Worm (Caenorhabditis elegans) whole organism, L3 larva: Measurements from ENCODE around the gene eif-3.D.

ENCODE experiments used
- R02D3.7 ChIP-seq: fragments of 150-350 bp; optimal IDR thresholded peaks from 2 replicates; lab custom pipeline; 2014; ENCODE audit warnings: missing biosample characterization, missing genetic modification characterization
- ZK546.5 ChIP-seq: sonication (generic microtip); optimal IDR thresholded peaks from 2 replicates; lab custom pipeline; 2017; ENCODE audit warnings: missing biosample characterization, missing genetic modification characterization
- ama-1 ChIP-seq: fragments of 150-350 bp; optimal IDR thresholded peaks from 2 replicates; lab custom pipeline; 2018
- ceh-16 ChIP-seq: sonication (generic microtip); optimal IDR thresholded peaks from 2 replicates; lab custom pipeline; 2017; ENCODE audit warnings: missing biosample characterization, missing genetic modification characterization
- ceh-28 ChIP-seq: fragments of 150-350 bp; optimal IDR thresholded peaks from 2 replicates; lab custom pipeline; 2014; ENCODE audit warnings: missing biosample characterization, missing genetic modification reagents, missing genetic modification characterization
- ceh-9 ChIP-seq: sonication (generic microtip); optimal IDR thresholded peaks from 2 replicates; lab custom pipeline; 2018; ENCODE audit warnings: missing biosample characterization, missing genetic modification characterization
- daf-12 ChIP-seq: fragments of 150-350 bp; optimal IDR thresholded peaks from 2 replicates; lab custom pipeline; 2014; ENCODE audit warnings: missing biosample characterization, missing genetic modification reagents, missing genetic modification characterization
- egl-27 ChIP-seq: sonication (generic microtip); optimal IDR thresholded peaks from 4 replicates; lab custom pipeline; 2017; ENCODE audit warnings: missing biosample characterization, missing genetic modification reagents, missing genetic modification characterization
- egl-5 ChIP-seq: fragments of 150-350 bp; optimal IDR thresholded peaks from 2 replicates; lab custom pipeline; 2017; ENCODE audit warnings: missing biosample characterization, missing genetic modification reagents, missing genetic modification characterization, inconsistent platforms
- elt-1 ChIP-seq: fragments of 150-350 bp; optimal IDR thresholded peaks from 2 replicates; lab custom pipeline; 2014; ENCODE audit warnings: missing biosample characterization, missing genetic modification characterization
- elt-3 ChIP-seq, 3 experiments: fragments of 150-350 bp in 1 of 3; sonication (generic microtip) in 2 of 3; optimal IDR thresholded peaks; 2 replicates in 2 of 3; 4 replicates in 1 of 3; lab custom pipeline; 2014 to 2017; ENCODE audit warnings: missing biosample characterization in 3 of 3, missing genetic modification characterization in 3 of 3
- eor-1 ChIP-seq, 2 experiments: fragments of 150-350 bp; optimal IDR thresholded peaks; 2 replicates each; lab custom pipeline; 2014 to 2018; ENCODE audit warnings: missing biosample characterization in 2 of 2, missing genetic modification characterization in 2 of 2
- fkh-10 ChIP-seq: sonication (generic microtip); optimal IDR thresholded peaks from 2 replicates; lab custom pipeline; 2017; ENCODE audit warnings: missing biosample characterization, missing genetic modification reagents, missing genetic modification characterization
- fkh-2 ChIP-seq: fragments of 150-350 bp; optimal IDR thresholded peaks from 2 replicates; lab custom pipeline; 2014; ENCODE audit warnings: missing biosample characterization, missing genetic modification reagents, missing genetic modification characterization
- fos-1 ChIP-seq: fragments of 150-350 bp; optimal IDR thresholded peaks from 2 replicates; lab custom pipeline; 2014; ENCODE audit warnings: missing biosample characterization, missing genetic modification characterization
- hmg-11 ChIP-seq: sonication (generic microtip); optimal IDR thresholded peaks from 2 replicates; lab custom pipeline; 2016; ENCODE audit warnings: missing genetic modification characterization, missing compliant biosample characterization
- lin-15B ChIP-seq: fragments of 150-350 bp; optimal IDR thresholded peaks from 2 replicates; lab custom pipeline; 2014; ENCODE audit warnings: missing biosample characterization, missing genetic modification characterization
- lin-39 ChIP-seq: fragments of 150-350 bp; optimal IDR thresholded peaks from 2 replicates; lab custom pipeline; 2018; ENCODE audit warnings: missing biosample characterization, missing genetic modification reagents, missing genetic modification characterization
- lsy-12 ChIP-seq: sonication (generic microtip); optimal IDR thresholded peaks from 2 replicates; lab custom pipeline; 2016; ENCODE audit warnings: mild to moderate bottlenecking, missing genetic modification characterization, missing compliant biosample characterization
- mdl-1 ChIP-seq: fragments of 150-350 bp; optimal IDR thresholded peaks from 2 replicates; lab custom pipeline; 2014; ENCODE audit warnings: missing biosample characterization, missing genetic modification characterization
- nfya-1 ChIP-seq: sonication (generic microtip); optimal IDR thresholded peaks from 2 replicates; lab custom pipeline; 2017; ENCODE audit warnings: missing genetic modification characterization, mild to moderate bottlenecking, missing compliant biosample characterization, antibody characterized with exemption, moderate library complexity; ENCODE audit not compliant: insufficient read depth
- nhr-11 ChIP-seq: fragments of 150-350 bp; optimal IDR thresholded peaks from 2 replicates; lab custom pipeline; 2014; ENCODE audit warnings: missing biosample characterization, missing genetic modification characterization
- nhr-12 ChIP-seq: fragments of 150-350 bp; optimal IDR thresholded peaks from 2 replicates; lab custom pipeline; 2014; ENCODE audit warnings: missing biosample characterization, missing genetic modification characterization
- nhr-23 ChIP-seq: fragments of 150-350 bp; optimal IDR thresholded peaks from 2 replicates; lab custom pipeline; 2014; ENCODE audit warnings: missing biosample characterization, missing genetic modification reagents, missing genetic modification characterization
- nhr-237 ChIP-seq: fragments of 150-350 bp; optimal IDR thresholded peaks from 2 replicates; lab custom pipeline; 2014; ENCODE audit warnings: missing biosample characterization, missing genetic modification characterization
- nhr-25 ChIP-seq: sonication (generic microtip); optimal IDR thresholded peaks from 2 replicates; lab custom pipeline; 2017; ENCODE audit warnings: missing biosample characterization, missing genetic modification characterization
- nhr-28 ChIP-seq: fragments of 150-350 bp; optimal IDR thresholded peaks from 2 replicates; lab custom pipeline; 2014; ENCODE audit warnings: missing biosample characterization, missing genetic modification characterization
- nhr-76 ChIP-seq: fragments of 150-350 bp; sonication (generic microtip); optimal IDR thresholded peaks from 5 replicates; lab custom pipeline; 2014; ENCODE audit warnings: missing biosample characterization, missing genetic modification characterization
- nhr-77 ChIP-seq: fragments of 150-350 bp; optimal IDR thresholded peaks from 2 replicates; lab custom pipeline; 2014; ENCODE audit warnings: missing biosample characterization, missing genetic modification characterization
- pha-4 ChIP-seq: fragments of 150-350 bp; optimal IDR thresholded peaks from 2 replicates; lab custom pipeline; 2014; ENCODE audit warnings: missing biosample characterization, missing genetic modification reagents, missing genetic modification characterization
- pqm-1 ChIP-seq: fragments of 150-350 bp; optimal IDR thresholded peaks from 2 replicates; lab custom pipeline; 2017; ENCODE audit warnings: missing biosample characterization, missing genetic modification characterization, inconsistent platforms
- sea-2 ChIP-seq: fragments of 150-350 bp; sonication (generic microtip); optimal IDR thresholded peaks from 4 replicates; lab custom pipeline; 2014; ENCODE audit warnings: missing biosample characterization, missing genetic modification reagents, missing genetic modification characterization
- skn-1 ChIP-seq: fragments of 150-350 bp; optimal IDR thresholded peaks from 2 replicates; lab custom pipeline; 2014; ENCODE audit warnings: missing biosample characterization, missing genetic modification characterization
- tbx-2 ChIP-seq: sonication (generic microtip); optimal IDR thresholded peaks from 2 replicates; lab custom pipeline; 2016; ENCODE audit warnings: mild to moderate bottlenecking, missing genetic modification characterization, missing compliant biosample characterization
- unc-39 ChIP-seq: sonication (generic microtip); optimal IDR thresholded peaks from 4 replicates; lab custom pipeline; 2017; ENCODE audit warnings: missing biosample characterization, missing genetic modification characterization
- unc-62 ChIP-seq: fragments of 150-350 bp; sonication (generic microtip); optimal IDR thresholded peaks from 4 replicates; lab custom pipeline; 2014; ENCODE audit warnings: missing biosample characterization, missing genetic modification reagents, missing genetic modification characterization
- zag-1 ChIP-seq: fragments of 150-350 bp; optimal IDR thresholded peaks from 2 replicates; lab custom pipeline; 2014; ENCODE audit warnings: missing biosample characterization, missing genetic modification characterization
- ztf-11 ChIP-seq: fragments of 150-350 bp; optimal IDR thresholded peaks from 2 replicates; lab custom pipeline; 2014; ENCODE audit warnings: missing biosample characterization, missing genetic modification characterization

The eif-3.D gene

ce11 chrIII:8964684-8965283 lies 6.6 kb downstream of the eif-3.D start:
- no peak for TF ChIP-seq nhr-77 (tag; lab: Kevin White, UChicago)
- TF ChIP-seq ama-1 (lab: Kevin White, UChicago): no peak
- no peak for TF ChIP-seq nhr-76 (tag; lab: Kevin White, UChicago)
- no peak for TF ChIP-seq fkh-2 (tag; lab: Kevin White, UChicago)
- no peak for TF ChIP-seq nhr-25 (tag; lab: Kevin White, UChicago)
- no peak for TF ChIP-seq mdl-1 (tag; lab: Kevin White, UChicago)
- no peak for TF ChIP-seq fkh-10 (GFP tag; lab: Kevin White, UChicago)
- TF ChIP-seq ceh-9 (tag; lab: Kevin White, UChicago): no peak
- no peak for TF ChIP-seq nhr-11 (tag; lab: Kevin White, UChicago)
- no peak for TF ChIP-seq ZK546.5
- no peak for TF ChIP-seq nhr-237 (tag; lab: Kevin White, UChicago)
- TF ChIP-seq zag-1 (tag; lab: Kevin White, UChicago): no peak
- no peak for TF ChIP-seq lsy-12 (tag; lab: Kevin White, UChicago)
- no peak for TF ChIP-seq daf-12 (tag; lab: Kevin White, UChicago)
- TF ChIP-seq nhr-23 (tag; lab: Kevin White, UChicago): no peak
- TF ChIP-seq elt-1 (tag; lab: Kevin White, UChicago): no peak
- TF ChIP-seq nhr-28 (tag; lab: Kevin White, UChicago): no peak
- TF ChIP-seq egl-27: no peak
- no peak for TF ChIP-seq lin-39 (tag; lab: Kevin White, UChicago)
- TF ChIP-seq tbx-2 (tag; lab: Kevin White, UChicago): no peak

- no peak for TF ChIP-seq ceh-16 (tag; lab: Kevin White, UChicago)
- no peak for TF ChIP-seq unc-62
- TF ChIP-seq pha-4 (tag; lab: Kevin White, UChicago): no peak
- no peak for TF ChIP-seq hmg-11
- TF ChIP-seq zag-1 (tag; lab: Kevin White, UChicago): no peak
- no peak for TF ChIP-seq nhr-76 (tag; lab: Kevin White, UChicago)
- TF ChIP-seq fos-1 (tag; lab: Kevin White, UChicago): no peak
- TF ChIP-seq eor-1 (tag; optimal IDR thresholded peaks at IDR 0.05; lab: Kevin White, UChicago): no peak
- TF ChIP-seq mdl-1 (tag; lab: Kevin White, UChicago): no peak
- no peak for TF ChIP-seq sea-2 (GFP tag; lab: Kevin White, UChicago)
- TF ChIP-seq pqm-1 (tag; lab: Kevin White, UChicago): no peak
- no peak for TF ChIP-seq lsy-12 (tag; lab: Kevin White, UChicago)
- no peak for TF ChIP-seq elt-1 (tag; lab: Kevin White, UChicago)
- TF ChIP-seq ceh-28: no peak
- no peak for TF ChIP-seq skn-1
- no peak for TF ChIP-seq ceh-9 (tag; lab: Kevin White, UChicago)
- TF ChIP-seq tbx-2 (tag; lab: Kevin White, UChicago): no peak
- TF ChIP-seq daf-12 (tag; lab: Kevin White, UChicago): no peak
- no peak for TF ChIP-seq R02D3.7 (tag; lab: Kevin White, UChicago)
- no peak for TF ChIP-seq ZK546.5
Measured at ce11 chrIII:8962475-8962874, 8.9 kb downstream of the eif-3.D start.

ce11 chrIII:8961993-8962392 lies 9.4 kb downstream of the eif-3.D start, which contains the start of gene grl-25:
Gene grl-25 (plus strand): TSS chrIII:8962293.
- TF ChIP-seq ztf-11 (tag; lab: Kevin White, UChicago): no peak
- TF ChIP-seq nhr-23 (tag; lab: Kevin White, UChicago): no peak
- TF ChIP-seq R02D3.7 (tag; lab: Kevin White, UChicago): no peak
- TF ChIP-seq elt-3 (tag; optimal IDR thresholded peaks at IDR 0.05; lab: Kevin White, UChicago): no peak
- no peak for TF ChIP-seq unc-39 (tag; lab: Kevin White, UChicago)
- no peak for TF ChIP-seq nfya-1 (tag; lab: Kevin White, UChicago)
- TF ChIP-seq fkh-10 (GFP tag; lab: Kevin White, UChicago): no peak
- no peak for TF ChIP-seq zag-1 (tag; lab: Kevin White, UChicago)
- TF ChIP-seq egl-27: no peak
- TF ChIP-seq nhr-12: no peak
- no peak for TF ChIP-seq fkh-2 (tag; lab: Kevin White, UChicago)
- TF ChIP-seq egl-5 (tag; lab: Kevin White, UChicago): no peak
- no peak for TF ChIP-seq lin-15B (tag; lab: Kevin White, UChicago)
- TF ChIP-seq, all 47 proteins: peak for 0
